Worm (Caenorhabditis elegans) whole organism, young adult: ENCODE results near the gene dos-2.

Source experiments
- B0019.2 ChIP-seq: fragments of 200-800 bp; sonication (Bioruptor generic); conservative IDR thresholded peaks from 2 replicates; pipeline ENCODE4 v1.3.6; 2022; ENCODE audit warnings: missing genetic modification reagents, missing genetic modification characterization, missing compliant biosample characterization
- B0336.3 ChIP-seq: fragments of 200-800 bp; sonication (Bioruptor generic); IDR thresholded peaks from 2 replicates; pipeline ENCODE4 v1.3.6; 2022; ENCODE audit warnings: missing genetic modification characterization, missing compliant biosample characterization
- D2030.7 ChIP-seq: fragments of 200-800 bp; sonication (Bioruptor generic); IDR thresholded peaks from 2 replicates; pipeline ENCODE4 v1.3.6; 2022; ENCODE audit warnings: missing genetic modification reagents, missing genetic modification characterization, missing compliant biosample characterization
- F49E8.2 ChIP-seq: sonication (generic microtip); optimal IDR thresholded peaks from 3 replicates; lab custom pipeline; 2017; ENCODE audit warnings: missing genetic modification characterization, mild to moderate bottlenecking, missing compliant biosample characterization, antibody characterized with exemption, moderate library complexity; ENCODE audit not compliant: insufficient read depth
- F52B5.7 ChIP-seq: sonication (generic microtip); optimal IDR thresholded peaks from 2 replicates; lab custom pipeline; 2016; ENCODE audit warnings: mild to moderate bottlenecking, missing genetic modification characterization, missing compliant biosample characterization
- Y56A3A.18 ChIP-seq: fragments of 200-800 bp; sonication (Bioruptor generic); IDR thresholded peaks from 2 replicates; pipeline ENCODE4 v1.3.6; 2022; ENCODE audit warnings: missing genetic modification reagents, missing genetic modification characterization, missing compliant biosample characterization
- Y79H2A.3 ChIP-seq: fragments of 200-800 bp; sonication (Bioruptor generic); conservative IDR thresholded peaks from 2 replicates; pipeline ENCODE4 v1.3.6; 2022; ENCODE audit warnings: missing genetic modification reagents, missing genetic modification characterization, missing compliant biosample characterization
- Y95B8A.8 ChIP-seq: fragments of 200-800 bp; sonication (Bioruptor generic); IDR thresholded peaks from 2 replicates; pipeline ENCODE4 v1.3.6; 2022; ENCODE audit warnings: missing genetic modification reagents, missing genetic modification characterization, missing compliant biosample characterization
- ama-1 ChIP-seq, 3 experiments: fragments of 150-350 bp in 1 of 3; sonication (generic microtip) in 2 of 3; optimal IDR thresholded peaks; 2 replicates each; lab custom pipeline; 2014 to 2018; ENCODE audit warnings: missing biosample characterization in 2 of 3, missing genetic modification characterization in 2 of 3, missing genetic modification reagents in 2 of 3
- aptf-2 ChIP-seq: fragments of 200-800 bp; sonication (Bioruptor generic); conservative IDR thresholded peaks from 2 replicates; pipeline ENCODE4 v1.3.6; 2022; ENCODE audit warnings: missing genetic modification reagents, missing genetic modification characterization, missing compliant biosample characterization
- attf-3 ChIP-seq: fragments of 200-800 bp; sonication (Bioruptor generic); conservative IDR thresholded peaks from 2 replicates; pipeline ENCODE4 v1.3.6; 2022; ENCODE audit warnings: missing genetic modification reagents, missing genetic modification characterization, missing compliant biosample characterization
- attf-6 ChIP-seq: fragments of 200-800 bp; sonication (Bioruptor generic); IDR thresholded peaks from 2 replicates; pipeline ENCODE4 v1.3.6; 2022; ENCODE audit warnings: missing genetic modification reagents, missing genetic modification characterization, missing compliant biosample characterization
- bed-1 ChIP-seq: fragments of 200-800 bp; sonication (Bioruptor generic); IDR thresholded peaks from 2 replicates; pipeline ENCODE4 v1.3.6; 2022; ENCODE audit warnings: missing genetic modification reagents, missing genetic modification characterization, missing compliant biosample characterization
- cebp-1 ChIP-seq, 2 experiments: fragments of 200-800 bp in 1 of 2; sonication (Bioruptor generic) in 1 of 2; sonication (generic microtip) in 1 of 2; IDR thresholded peaks in 1 of 2; optimal IDR thresholded peaks in 1 of 2; 2 replicates each; pipeline versions ENCODE4 v1.3.6 to Lab custom; 2017 to 2022; ENCODE audit warnings: missing compliant biosample characterization in 2 of 2, missing genetic modification characterization in 2 of 2, mild to moderate bottlenecking in 1 of 2, missing genetic modification reagents in 1 of 2, moderate library complexity in 1 of 2
- ceh-100 ChIP-seq: fragments of 200-800 bp; sonication (Bioruptor generic); IDR thresholded peaks from 2 replicates; pipeline ENCODE4 v1.3.6; 2022; ENCODE audit warnings: missing genetic modification reagents, missing genetic modification characterization, missing compliant biosample characterization
- ceh-91 ChIP-seq: fragments of 200-800 bp; sonication (Bioruptor generic); IDR thresholded peaks from 2 replicates; pipeline ENCODE4 v1.3.6; 2022; ENCODE audit warnings: missing genetic modification reagents, missing genetic modification characterization, missing compliant biosample characterization
- dox-1 ChIP-seq: fragments of 200-800 bp; sonication (Bioruptor generic); IDR thresholded peaks from 2 replicates; pipeline ENCODE4 v1.3.6; 2022; ENCODE audit warnings: missing genetic modification reagents, missing genetic modification characterization, missing compliant biosample characterization
- dpff-1 ChIP-seq: sonication (generic microtip); optimal IDR thresholded peaks from 2 replicates; lab custom pipeline; 2017; ENCODE audit warnings: mild to moderate bottlenecking, missing genetic modification characterization, missing compliant biosample characterization
- dpl-1 ChIP-seq: fragments of 150-350 bp; optimal IDR thresholded peaks from 2 replicates; lab custom pipeline; 2014; ENCODE audit warnings: missing biosample characterization, missing genetic modification reagents, missing genetic modification characterization
- efl-1 ChIP-seq: fragments of 150-350 bp; optimal IDR thresholded peaks from 2 replicates; lab custom pipeline; 2014; ENCODE audit warnings: missing biosample characterization, missing genetic modification reagents, missing genetic modification characterization
- egl-18 ChIP-seq: fragments of 200-800 bp; sonication (Bioruptor generic); IDR thresholded peaks from 2 replicates; pipeline ENCODE4 v1.3.6; 2022; ENCODE audit warnings: missing genetic modification reagents, missing genetic modification characterization, missing compliant biosample characterization
- egrh-3 ChIP-seq: fragments of 200-800 bp; sonication (Bioruptor generic); IDR thresholded peaks from 2 replicates; pipeline ENCODE4 v1.3.6; 2022; ENCODE audit warnings: missing genetic modification reagents, missing genetic modification characterization, missing compliant biosample characterization
- gei-17 ChIP-seq: fragments of 200-800 bp; sonication (Bioruptor generic); optimal IDR thresholded peaks from 2 replicates; lab custom pipeline; 2018; ENCODE audit warnings: mild to moderate bottlenecking, missing genetic modification characterization, missing compliant biosample characterization
- hmg-20 ChIP-seq: fragments of 200-800 bp; sonication (Bioruptor generic); IDR thresholded peaks from 2 replicates; pipeline ENCODE4 v1.3.6; 2022; ENCODE audit warnings: missing genetic modification reagents, missing genetic modification characterization, missing compliant biosample characterization
- lag-1 ChIP-seq: fragments of 200-800 bp; sonication (Bioruptor generic); IDR thresholded peaks from 2 replicates; pipeline ENCODE4 v1.3.6; 2022; ENCODE audit warnings: missing genetic modification reagents, missing genetic modification characterization, missing compliant biosample characterization
- lin-35 ChIP-seq, 3 experiments: fragments of 150-350 bp in 2 of 3; sonication (generic microtip) in 1 of 3; optimal IDR thresholded peaks; 2 replicates each; lab custom pipeline; 2014 to 2018; ENCODE audit warnings: missing biosample characterization in 3 of 3, missing genetic modification characterization in 3 of 3, missing genetic modification reagents in 3 of 3
- mcd-1 ChIP-seq: fragments of 200-800 bp; sonication (Bioruptor generic); IDR thresholded peaks from 2 replicates; pipeline ENCODE4 v1.3.6; 2022; ENCODE audit warnings: missing genetic modification reagents, missing genetic modification characterization, missing compliant biosample characterization
- mes-4 ChIP-seq: sonication (generic microtip); optimal IDR thresholded peaks from 2 replicates; lab custom pipeline; 2016; ENCODE audit warnings: missing genotype, missing genetic modification characterization, missing compliant biosample characterization
- mxl-1 ChIP-seq: sonication (generic microtip); optimal IDR thresholded peaks from 2 replicates; lab custom pipeline; 2016; ENCODE audit warnings: missing genetic modification characterization, missing compliant biosample characterization
- nhr-27 ChIP-seq: fragments of 200-800 bp; sonication (Bioruptor generic); optimal IDR thresholded peaks from 2 replicates; lab custom pipeline; 2018; ENCODE audit warnings: mild to moderate bottlenecking, missing genetic modification characterization, moderate library complexity, missing compliant biosample characterization
- nhr-80 ChIP-seq: sonication (generic microtip); optimal IDR thresholded peaks from 2 replicates; lab custom pipeline; 2016; ENCODE audit warnings: missing genetic modification characterization, missing compliant biosample characterization
- nhr-90 ChIP-seq: sonication (generic microtip); optimal IDR thresholded peaks from 2 replicates; lab custom pipeline; 2016; ENCODE audit warnings: missing genotype, mild to moderate bottlenecking, missing genetic modification characterization, missing compliant biosample characterization
- sdz-38 ChIP-seq: sonication (generic microtip); optimal IDR thresholded peaks from 2 replicates; lab custom pipeline; 2016; ENCODE audit warnings: missing genotype, missing genetic modification characterization, missing compliant biosample characterization
- sea-2 ChIP-seq: fragments of 200-800 bp; sonication (Bioruptor generic); IDR thresholded peaks from 2 replicates; pipeline ENCODE4 v1.3.6; 2022; ENCODE audit warnings: missing genetic modification characterization, missing compliant biosample characterization
- snpc-1.3 ChIP-seq: sonication (generic microtip); optimal IDR thresholded peaks from 2 replicates; lab custom pipeline; 2017; ENCODE audit warnings: missing genetic modification characterization, mild to moderate bottlenecking, missing compliant biosample characterization, antibody characterized with exemption, moderate library complexity, missing genotype, missing genetic modification reagents; ENCODE audit not compliant: insufficient read depth
- tlf-1 ChIP-seq: fragments of 200-800 bp; sonication (Bioruptor generic); optimal IDR thresholded peaks from 2 replicates; lab custom pipeline; 2018; ENCODE audit warnings: mild to moderate bottlenecking, missing genetic modification characterization, missing compliant biosample characterization
- zfh-2 ChIP-seq: fragments of 200-800 bp; sonication (Bioruptor generic); conservative IDR thresholded peaks from 2 replicates; pipeline ENCODE4 v1.3.6; 2022; ENCODE audit warnings: missing genetic modification reagents, missing genetic modification characterization, missing compliant biosample characterization
- ztf-18 ChIP-seq: sonication (generic microtip); optimal IDR thresholded peaks from 2 replicates; lab custom pipeline; 2016; ENCODE audit warnings: missing genotype, mild to moderate bottlenecking, missing genetic modification characterization, missing compliant biosample characterization
- ztf-25 ChIP-seq: fragments of 200-800 bp; sonication (Bioruptor generic); IDR thresholded peaks from 2 replicates; pipeline ENCODE4 v1.3.6; 2022; ENCODE audit warnings: missing genetic modification reagents, missing genetic modification characterization, missing compliant biosample characterization
- ztf-28 ChIP-seq: fragments of 200-800 bp; sonication (Bioruptor generic); IDR thresholded peaks from 2 replicates; pipeline ENCODE4 v1.3.6; 2022; ENCODE audit warnings: missing genetic modification reagents, missing genetic modification characterization, missing compliant biosample characterization

The dos-2 gene

ce11 chrII:3999537-3999936 is 23.5 kb downstream of the dos-2 start:
- 0 out of 2 replicates have a peak, but pooled peaks have one; percentile 54 for TF ChIP-seq aptf-2
- no peak for TF ChIP-seq Y79H2A.3
- peak; percentile 74 for TF ChIP-seq zfh-2 (GFP tag; lab: Robert Waterston, UW)
- TF ChIP-seq hmg-20 (GFP tag; lab: Robert Waterston, UW) = no peak
- TF ChIP-seq egrh-3 = peak; percentile 11; the same call in 1 of the 2 replicates
- no peak for TF ChIP-seq mes-4
- no peak for TF ChIP-seq ztf-18
- no peak for TF ChIP-seq F49E8.2 (tag; lab: Kevin White, UChicago)
- TF ChIP-seq attf-3 (GFP tag; lab: Robert Waterston, UW) = no peak
- 0 out of 2 replicates have a peak, but pooled peaks have one; percentile 36 for TF ChIP-seq dox-1 (GFP tag; lab: Robert Waterston, UW)

ce11 chrII:4000430-4000829 is 24.4 kb downstream of the dos-2 start:
- no peak for TF ChIP-seq Y56A3A.18
- TF ChIP-seq ceh-100 (GFP tag; lab: Robert Waterston, UW) = no peak

ce11 chrII:4002134-4002533 is 26.1 kb downstream of the dos-2 start:
- no peak for TF ChIP-seq nhr-80
- TF ChIP-seq ceh-100 (GFP tag; lab: Robert Waterston, UW) = no peak
- TF ChIP-seq Y95B8A.8 (GFP tag; lab: Robert Waterston, UW) = no peak
- no peak for TF ChIP-seq mxl-1 (tag; lab: Kevin White, UChicago)
- no peak for TF ChIP-seq egrh-3
- TF ChIP-seq cebp-1 (GFP tag; IDR thresholded peaks at IDR 0.05; lab: Robert Waterston, UW) = no peak
- TF ChIP-seq cebp-1 (tag; optimal IDR thresholded peaks at IDR 0.05; lab: Kevin White, UChicago) = no peak

- TF ChIP-seq ceh-91 (GFP tag; lab: Robert Waterston, UW) (no peak), nhr-90 (tag; lab: Kevin White, UChicago) (no peak), mcd-1 (GFP tag; lab: Robert Waterston, UW) (no peak), bed-1 (GFP tag; lab: Robert Waterston, UW) (no peak), sdz-38 (tag; lab: Kevin White, UChicago) (no peak), gei-17 (GFP tag; lab: Kevin White, UChicago) (no peak), ztf-25 (no peak), egrh-3 (no peak), B0019.2 (GFP tag; lab: Robert Waterston, UW) (no peak)
Observed at ce11 chrII:4004614-4005013, 28.6 kb downstream of the dos-2 start, which contains the start of gene ephx-1. ephx-1 (plus strand) TSS chrII:4004914.

- TF ChIP-seq sea-2 (GFP tag; lab: Robert Waterston, UW) (0 out of 2 replicates have a peak, but pooled peaks have one; percentile 43), lag-1 (no peak), zfh-2 (GFP tag; lab: Robert Waterston, UW) (peak; percentile 78), egrh-3 (peak; percentile 37; the same call in 1 of the 2 replicates)
Observed at ce11 chrII:4007972-4008371, 31.9 kb downstream of the dos-2 start.

ce11 chrII:4011518-4011917 is 35.5 kb downstream of the dos-2 start:
- TF ChIP-seq snpc-1.3 (tag; lab: Kevin White, UChicago) (no peak), ama-1 (optimal IDR thresholded peaks at IDR 0.05; lab: Kevin White, UChicago) (no peak), ama-1 (GFP tag; optimal IDR thresholded peaks at IDR 0.05; lab: Kevin White, UChicago) (no peak), tlf-1 (no peak), efl-1 (GFP tag; lab: Kevin White, UChicago) (no peak), egl-18 (GFP tag; lab: Robert Waterston, UW) (no peak), dpff-1 (tag; lab: Kevin White, UChicago) (no peak), ztf-28 (no peak), F52B5.7 (tag; lab: Kevin White, UChicago) (no peak), dpl-1 (GFP tag; lab: Kevin White, UChicago) (no peak), lin-35 (GFP tag; optimal IDR thresholded peaks at IDR 0.05; lab: Kevin White, UChicago) (no peak), D2030.7 (GFP tag; lab: Robert Waterston, UW) (no peak), zfh-2 (GFP tag; lab: Robert Waterston, UW) (no peak), Y79H2A.3 (no peak), nhr-27 (tag; lab: Kevin White, UChicago) (no peak), attf-6 (GFP tag; lab: Robert Waterston, UW) (no peak), B0336.3 (GFP tag; lab: Robert Waterston, UW) (no peak)
